Worm (Caenorhabditis elegans): ENCODE measurements around the gene ZK1320.3.

The ZK1320.3 gene

DNA sequence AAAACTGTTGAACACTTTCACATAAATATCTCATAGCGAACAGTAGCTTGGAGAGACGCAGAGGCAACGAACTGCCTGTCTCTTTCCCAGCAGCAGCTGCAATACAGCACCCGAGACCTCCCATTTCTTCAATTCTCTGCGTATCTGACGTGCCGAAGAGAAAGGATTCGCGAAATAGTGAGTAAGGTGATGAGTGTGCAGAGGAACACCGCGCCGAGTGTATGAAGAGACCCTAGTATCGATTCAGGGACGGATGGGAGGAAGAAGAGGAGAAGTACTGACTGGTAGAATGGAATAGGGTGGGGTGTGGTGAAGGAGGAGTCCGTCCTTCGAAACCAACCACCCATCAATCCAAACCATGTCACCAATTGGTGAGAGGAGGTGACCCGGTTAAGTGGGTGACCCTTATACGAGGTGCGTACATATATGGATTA, 14.1 kb downstream of the ZK1320.3 start (continued):
- TF ChIP-seq nhr-21 (tag; optimal IDR thresholded peaks at IDR 0.05) (peak; percentile 53), mbf-1 (tag; optimal IDR thresholded peaks at IDR 0.05) (no peak), unc-55 (GFP tag; optimal IDR thresholded peaks at IDR 0.05) (peak; percentile 88), elt-3 (tag; optimal IDR thresholded peaks at IDR 0.05) (no peak), C34F6.9 (tag; optimal IDR thresholded peaks at IDR 0.05) (peak; percentile 86), ztf-4 (tag; optimal IDR thresholded peaks at IDR 0.05) (peak; percentile 72), nhr-6 (tag; optimal IDR thresholded peaks at IDR 0.05) (peak; percentile 12), nhr-11 (tag; optimal IDR thresholded peaks at IDR 0.05) (no peak)

ce11 chrII:9644940-9645634, 15.1 kb downstream of the ZK1320.3 start:
- TF ChIP-seq ztf-11 (tag; optimal IDR thresholded peaks at IDR 0.05) = no peak
- no peak for TF ChIP-seq sma-3 (GFP tag; optimal IDR thresholded peaks at IDR 0.05)
- no peak for TF ChIP-seq lsy-2 (tag; optimal IDR thresholded peaks at IDR 0.05)
- no peak for TF ChIP-seq egl-27 (tag; optimal IDR thresholded peaks at IDR 0.05)
- no peak for TF ChIP-seq alr-1 (tag; optimal IDR thresholded peaks at IDR 0.05)
- TF ChIP-seq nhr-21 (tag; optimal IDR thresholded peaks at IDR 0.05) = no peak
- no peak for TF ChIP-seq elt-3 (tag; optimal IDR thresholded peaks at IDR 0.05)
- no peak for TF ChIP-seq mbf-1 (tag; optimal IDR thresholded peaks at IDR 0.05)
- no peak for TF ChIP-seq ztf-1 (GFP tag; conservative IDR thresholded peaks at IDR 0.05)
- TF ChIP-seq nhr-237 (tag; optimal IDR thresholded peaks at IDR 0.05) = no peak
- no peak for TF ChIP-seq ZK546.5 (tag; optimal IDR thresholded peaks at IDR 0.05)
- no peak for TF ChIP-seq nhr-12 (tag; optimal IDR thresholded peaks at IDR 0.05)
- TF ChIP-seq elt-1 (tag; optimal IDR thresholded peaks at IDR 0.05) = peak; percentile 79
- no peak for TF ChIP-seq mdl-1 (tag; optimal IDR thresholded peaks at IDR 0.05)
- TF ChIP-seq zag-1 (tag; optimal IDR thresholded peaks at IDR 0.05) = no peak
- no peak for TF ChIP-seq gmeb-1 (tag; optimal IDR thresholded peaks at IDR 0.05)
- no peak for TF ChIP-seq ama-1 (optimal IDR thresholded peaks at IDR 0.05)
- peak; percentile 28 for TF ChIP-seq nhr-25 (tag; optimal IDR thresholded peaks at IDR 0.05)
- TF ChIP-seq ceh-16 (tag; optimal IDR thresholded peaks at IDR 0.05) = peak; percentile 98
- no peak for TF ChIP-seq nhr-11 (tag; optimal IDR thresholded peaks at IDR 0.05)
- peak; percentile 64 for TF ChIP-seq Y55F3AM.14 (GFP tag; optimal IDR thresholded peaks at IDR 0.05)
- TF ChIP-seq lin-13 (GFP tag; optimal IDR thresholded peaks at IDR 0.05) = no peak
- no peak for TF ChIP-seq nhr-77 (tag; optimal IDR thresholded peaks at IDR 0.05)
- TF ChIP-seq unc-55 (GFP tag; optimal IDR thresholded peaks at IDR 0.05) = no peak
- no peak for TF ChIP-seq sem-4 (tag; optimal IDR thresholded peaks at IDR 0.05)
- TF ChIP-seq fos-1 (tag; optimal IDR thresholded peaks at IDR 0.05) = peak; percentile 92
- TF ChIP-seq snpc-4 (tag; optimal IDR thresholded peaks at IDR 0.05) = no peak
- no peak for TF ChIP-seq lin-11 (tag; optimal IDR thresholded peaks at IDR 0.05)
- TF ChIP-seq nhr-129 (tag; optimal IDR thresholded peaks at IDR 0.05) = peak; percentile 17
- no peak for TF ChIP-seq ztf-4 (tag; optimal IDR thresholded peaks at IDR 0.05)
- no peak for TF ChIP-seq R02D3.7 (tag; optimal IDR thresholded peaks at IDR 0.05)
- TF ChIP-seq lin-39 (tag; optimal IDR thresholded peaks at IDR 0.05) = no peak
- no peak for TF ChIP-seq nhr-6 (tag; optimal IDR thresholded peaks at IDR 0.05)
- TF ChIP-seq blmp-1 (tag; optimal IDR thresholded peaks at IDR 0.05; ENCODE audit: insufficient read depth) = no peak
- TF ChIP-seq dmd-4 (tag; optimal IDR thresholded peaks at IDR 0.05) = no peak
- no peak for TF ChIP-seq nhr-23 (tag; optimal IDR thresholded peaks at IDR 0.05)
- TF ChIP-seq C34F6.9 (tag; optimal IDR thresholded peaks at IDR 0.05) = peak; percentile 8
- TF ChIP-seq sma-9 (GFP tag; optimal IDR thresholded peaks at IDR 0.05) = peak; percentile 8
- no peak for TF ChIP-seq sma-9 (tag; optimal IDR thresholded peaks at IDR 0.05)
- no peak for TF ChIP-seq ceh-82 (tag; optimal IDR thresholded peaks at IDR 0.05)
- TF ChIP-seq crh-2 (tag; optimal IDR thresholded peaks at IDR 0.05) = peak; percentile 15
- TF ChIP-seq unc-39 (tag; optimal IDR thresholded peaks at IDR 0.05) = no peak

ce11 chrII:9644438-9644837, 15.8 kb downstream of the ZK1320.3 start, which contains the start of gene fzr-1:
Gene fzr-1 (minus strand): TSS chrII:9644466.
- TF ChIP-seq egl-27 (tag; optimal IDR thresholded peaks at IDR 0.05) (no peak), fos-1 (tag; optimal IDR thresholded peaks at IDR 0.05) (peak; percentile 11), lin-39 (tag; optimal IDR thresholded peaks at IDR 0.05) (no peak), unc-39 (tag; optimal IDR thresholded peaks at IDR 0.05) (no peak), skn-1 (tag; optimal IDR thresholded peaks at IDR 0.05) (no peak), ceh-82 (tag; optimal IDR thresholded peaks at IDR 0.05) (no peak)

Data from whole organism, L2 larva.